Fruit fly (Drosophila melanogaster): ENCODE data around the gene CG46458.

DNA sequence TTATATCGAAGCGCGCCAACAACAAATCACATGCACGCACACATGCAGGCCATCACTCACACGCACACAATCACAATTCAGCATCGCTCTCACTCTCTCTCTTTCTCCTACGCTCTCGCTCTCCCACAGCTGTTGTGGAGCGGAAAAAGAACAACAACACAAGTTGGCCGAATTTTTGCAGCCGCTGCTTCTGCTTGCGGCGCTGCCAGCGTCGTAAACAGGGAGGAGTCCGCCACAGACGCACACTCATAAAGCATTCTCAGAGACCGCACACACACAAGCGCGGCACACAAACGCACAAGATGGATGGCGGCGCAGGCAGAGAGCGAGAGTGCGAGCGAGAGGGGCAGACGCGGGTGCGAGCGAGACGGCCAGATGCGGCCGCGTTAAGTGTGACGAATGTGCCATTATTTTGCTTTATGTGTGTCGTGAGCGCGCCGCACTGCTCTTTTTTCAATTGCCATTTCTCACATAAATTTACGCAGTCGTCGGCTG is 42.6 kb upstream of the CG46458 start:
- TF ChIP-seq CTCF (optimal IDR thresholded peaks at IDR 0.05) (peak in 1 of 2 experiments; percentile 9), CG8478 (optimal IDR thresholded peaks at IDR 0.05) (no peak)
